Fruit fly (Drosophila melanogaster) whole organism, embryonic: ENCODE measurements around the gene CG3598.

Experiments
- ATbp ChIP-seq: fragments of 200-800 bp; sonication (Bioruptor generic); optimal IDR thresholded peaks from 2 replicates; lab custom pipeline; 2017; ENCODE audit warnings: missing biosample characterization, mild to moderate bottlenecking, missing genetic modification characterization, missing genetic modification reagents
- Awh ChIP-seq: fragments of 200-800 bp; sonication (Bioruptor generic); IDR thresholded peaks from 2 replicates; pipeline ENCODE4, ENCODE4 v1.3.6; 2022; ENCODE audit warnings: missing biosample characterization, missing genetic modification characterization
- Bteb2 ChIP-seq: fragments of 200-800 bp; sonication (Bioruptor generic); optimal IDR thresholded peaks from 2 replicates; lab custom pipeline; 2016; ENCODE audit warnings: missing biosample characterization, missing genetic modification characterization
- CG12155 ChIP-seq: fragments of 200-800 bp; sonication (Bioruptor generic); optimal IDR thresholded peaks from 3 replicates; lab custom pipeline; 2016; ENCODE audit warnings: missing biosample characterization, missing genetic modification characterization
- CG13287 ChIP-seq: fragments of 200-800 bp; sonication (Bioruptor generic); IDR thresholded peaks from 2 replicates; pipeline ENCODE4 v1.3.6; 2022; ENCODE audit warnings: missing biosample characterization, missing genetic modification characterization; ENCODE audit not compliant: partially characterized antibody
- CG17186 ChIP-seq: fragments of 200-800 bp; sonication (Bioruptor generic); optimal IDR thresholded peaks from 3 replicates; lab custom pipeline; 2017; ENCODE audit warnings: missing biosample characterization, missing genetic modification reagents, missing genetic modification characterization
- CG17829 ChIP-seq: fragments of 200-800 bp; optimal IDR thresholded peaks from 2 replicates; lab custom pipeline; 2019; ENCODE audit warnings: missing biosample characterization, mild to moderate bottlenecking, missing genetic modification characterization, moderate library complexity
- CG30431 ChIP-seq: fragments of 200-800 bp; sonication (Bioruptor generic); optimal IDR thresholded peaks from 2 replicates; lab custom pipeline; 2017; ENCODE audit warnings: missing biosample characterization, missing genetic modification characterization
- CG31365 ChIP-seq: fragments of 200-800 bp; sonication (Bioruptor generic); optimal IDR thresholded peaks from 2 replicates; lab custom pipeline; 2018; ENCODE audit warnings: missing biosample characterization, mild to moderate bottlenecking, missing genetic modification characterization
- CG34376 ChIP-seq: fragments of 200-800 bp; sonication (Bioruptor generic); optimal IDR thresholded peaks from 2 replicates; lab custom pipeline; 2018; ENCODE audit warnings: missing biosample characterization, mild to moderate bottlenecking, missing genetic modification characterization
- CG34422 ChIP-seq: fragments of 200-800 bp; sonication (Bioruptor generic); IDR thresholded peaks from 3 replicates; pipeline ENCODE4 v1.3.6; 2022; ENCODE audit warnings: missing biosample characterization, missing genetic modification characterization
- CG6683 ChIP-seq: fragments of 200-800 bp; sonication (Bioruptor generic); optimal IDR thresholded peaks from 2 replicates; lab custom pipeline; 2017; ENCODE audit warnings: missing biosample characterization, mild to moderate bottlenecking, missing genetic modification characterization, missing genetic modification reagents
- CG7839 ChIP-seq: fragments of 200-800 bp; sonication (Bioruptor generic); optimal IDR thresholded peaks from 3 replicates; lab custom pipeline; 2018; ENCODE audit warnings: missing biosample characterization, mild to moderate bottlenecking, missing genetic modification characterization, moderate library complexity
- CG8281 ChIP-seq: fragments of 200-800 bp; sonication (Bioruptor generic); optimal IDR thresholded peaks from 2 replicates; lab custom pipeline; 2018; ENCODE audit warnings: missing biosample characterization, mild to moderate bottlenecking, missing genetic modification characterization, moderate library complexity
- CkIIα-i1 ChIP-seq: fragments of 200-800 bp; sonication (Bioruptor generic); IDR thresholded peaks from 2 replicates; pipeline ENCODE4 v1.3.6; 2022; ENCODE audit warnings: missing biosample characterization, missing genetic modification characterization
- D19A ChIP-seq: fragments of 200-800 bp; optimal IDR thresholded peaks from 3 replicates; lab custom pipeline; 2019; ENCODE audit warnings: missing biosample characterization, mild to moderate bottlenecking, missing genetic modification characterization, moderate library complexity
- Doc3 ChIP-seq: fragments of 200-800 bp; sonication (Bioruptor generic); IDR thresholded peaks from 3 replicates; pipeline ENCODE4 v1.3.6; 2022; ENCODE audit warnings: missing biosample characterization, missing genetic modification characterization; ENCODE audit not compliant: partially characterized antibody
- Gug ChIP-seq: fragments of 200-800 bp; sonication (Bioruptor generic); IDR thresholded peaks from 4 replicates; pipeline ENCODE4 v1.3.6; 2022; ENCODE audit warnings: missing biosample characterization, missing genetic modification characterization
- H15 ChIP-seq: fragments of 200-800 bp; sonication (Bioruptor generic); IDR thresholded peaks from 3 replicates; pipeline ENCODE4 v1.3.6; 2022; ENCODE audit warnings: missing biosample characterization, missing genetic modification characterization
- Hr3 ChIP-seq: fragments of 200-800 bp; sonication (Bioruptor generic); optimal IDR thresholded peaks from 3 replicates; lab custom pipeline; 2016; ENCODE audit warnings: missing biosample characterization, missing genetic modification characterization
- Hr78 ChIP-seq, 2 experiments: fragments of 200-800 bp in 1 of 2; fragments of >200 bp in 1 of 2; sonication (Bioruptor generic) in 1 of 2; optimal IDR thresholded peaks; 2 replicates each; lab custom pipeline; 2017 to 2019; ENCODE audit warnings: missing biosample characterization in 2 of 2, missing genetic modification characterization in 2 of 2, mild to moderate bottlenecking in 1 of 2, moderate library complexity in 1 of 2
- NK7.1 ChIP-seq: fragments of 200-800 bp; sonication (Bioruptor generic); optimal IDR thresholded peaks from 3 replicates; lab custom pipeline; 2016; ENCODE audit warnings: missing biosample characterization, missing genetic modification characterization
- Sin3A ChIP-seq: fragments of >200 bp; optimal IDR thresholded peaks from 2 replicates; lab custom pipeline; 2018
- Six4 ChIP-seq: fragments of 200-800 bp; sonication (Bioruptor generic); optimal IDR thresholded peaks from 2 replicates; lab custom pipeline; 2016; ENCODE audit warnings: missing biosample characterization, missing genetic modification characterization
- Ssrp ChIP-seq: fragments of 200-800 bp; sonication (Bioruptor generic); optimal IDR thresholded peaks from 2 replicates; lab custom pipeline; 2018; ENCODE audit warnings: missing biosample characterization, mild to moderate bottlenecking, missing genetic modification characterization, moderate library complexity
- Trl ChIP-seq, 3 experiments: fragments of >200 bp in 2 of 3; fragments of 200-800 bp in 1 of 3; sonication (Bioruptor generic) in 1 of 3; optimal IDR thresholded peaks; 2 replicates in 1 of 3; 3 replicates in 2 of 3; lab custom pipeline; 2016 to 2017; ENCODE audit warnings: missing biosample characterization in 1 of 3, missing genetic modification characterization in 1 of 3
- ab ChIP-seq: fragments of 200-800 bp; sonication (Bioruptor generic); optimal IDR thresholded peaks from 2 replicates; lab custom pipeline; 2016; ENCODE audit warnings: missing biosample characterization, missing genetic modification characterization
- ara ChIP-seq: fragments of 200-800 bp; sonication (Bioruptor generic); IDR thresholded peaks from 2 replicates; pipeline ENCODE4 v1.3.6; 2022; ENCODE audit warnings: missing biosample characterization, missing genetic modification characterization
- br ChIP-seq: fragments of >200 bp; optimal IDR thresholded peaks from 2 replicates; lab custom pipeline; 2017
- cg ChIP-seq: fragments of 200-800 bp; sonication (Bioruptor generic); optimal IDR thresholded peaks from 3 replicates; lab custom pipeline; 2019; ENCODE audit warnings: missing biosample characterization, mild to moderate bottlenecking, missing genetic modification characterization, moderate library complexity
- croc ChIP-seq: fragments of 200-800 bp; sonication (Bioruptor generic); conservative IDR thresholded peaks from 3 replicates; pipeline ENCODE4 v1.3.6; 2022; ENCODE audit warnings: missing biosample characterization, missing genetic modification characterization
- fd96Cb ChIP-seq: fragments of 200-800 bp; sonication (Bioruptor generic); optimal IDR thresholded peaks from 2 replicates; lab custom pipeline; 2018; ENCODE audit warnings: missing biosample characterization, mild to moderate bottlenecking, missing genetic modification characterization, moderate library complexity
- gce ChIP-seq: fragments of 200-800 bp; sonication (Bioruptor generic); IDR thresholded peaks from 3 replicates; pipeline ENCODE4 v1.3.6; 2022; ENCODE audit warnings: missing biosample characterization, missing genetic modification characterization
- grn ChIP-seq: fragments of 200-800 bp; sonication (Bioruptor generic); optimal IDR thresholded peaks from 3 replicates; lab custom pipeline; 2017; ENCODE audit warnings: missing biosample characterization, missing genetic modification characterization
- hth ChIP-seq: fragments of >200 bp; optimal IDR thresholded peaks from 2 replicates; lab custom pipeline; 2017; ENCODE audit warnings: inconsistent platforms
- insv ChIP-seq, 2 experiments: fragments of 200-800 bp; sonication (Bioruptor generic); optimal IDR thresholded peaks; 3 replicates each; lab custom pipeline; 2016 to 2018; ENCODE audit warnings: missing biosample characterization in 2 of 2, missing genetic modification characterization in 2 of 2
- kni ChIP-seq: fragments of 200-800 bp; sonication (Bioruptor generic); optimal IDR thresholded peaks from 3 replicates; lab custom pipeline; 2017; ENCODE audit warnings: mild to moderate bottlenecking, missing biosample characterization, missing genetic modification reagents, missing genetic modification characterization
- nmo ChIP-seq: fragments of 200-800 bp; sonication (Bioruptor generic); optimal IDR thresholded peaks from 2 replicates; lab custom pipeline; 2018; ENCODE audit warnings: missing biosample characterization, mild to moderate bottlenecking, missing genetic modification characterization, moderate library complexity
- odd ChIP-seq: fragments of 200-800 bp; sonication (Bioruptor generic); optimal IDR thresholded peaks from 2 replicates; lab custom pipeline; 2017; ENCODE audit warnings: missing biosample characterization, mild to moderate bottlenecking, missing genetic modification characterization
- pros ChIP-seq: fragments of 200-800 bp; sonication (Bioruptor generic); optimal IDR thresholded peaks from 3 replicates; lab custom pipeline; 2019; ENCODE audit warnings: missing biosample characterization, mild to moderate bottlenecking, missing genetic modification characterization, moderate library complexity
- sd ChIP-seq: fragments of 200-800 bp; sonication (Bioruptor generic); optimal IDR thresholded peaks from 3 replicates; lab custom pipeline; 2018; ENCODE audit warnings: missing biosample characterization, mild to moderate bottlenecking, missing genetic modification characterization, moderate library complexity
- sens ChIP-seq: fragments of 200-800 bp; sonication (Bioruptor generic); peaks from one replicate; lab custom pipeline; 2016; ENCODE audit warnings: missing biosample characterization, missing genetic modification characterization
- sim ChIP-seq: fragments of 200-800 bp; sonication (Bioruptor generic); IDR thresholded peaks from 2 replicates; pipeline ENCODE4 v1.3.6; 2022; ENCODE audit warnings: missing biosample characterization, missing genetic modification characterization
- slbo ChIP-seq: fragments of 200-800 bp; sonication (Bioruptor generic); IDR thresholded peaks from 2 replicates; pipeline ENCODE4 v1.3.6; 2022; ENCODE audit warnings: missing biosample characterization, missing genetic modification characterization
- sr ChIP-seq: fragments of 200-800 bp; sonication (Bioruptor generic); IDR thresholded peaks from 3 replicates; pipeline ENCODE4 v1.3.6; 2022; ENCODE audit warnings: missing biosample characterization, missing genetic modification characterization
- vvl ChIP-seq: fragments of 200-800 bp; sonication (Bioruptor generic); IDR thresholded peaks from 2 replicates; pipeline ENCODE4 v1.3.6; 2022; ENCODE audit warnings: missing biosample characterization, missing genetic modification characterization
- yki ChIP-seq: fragments of >200 bp; optimal IDR thresholded peaks from 3 replicates; lab custom pipeline; 2018
- zen ChIP-seq: fragments of 200-800 bp; sonication (Bioruptor generic); optimal IDR thresholded peaks from 3 replicates; lab custom pipeline; 2018; ENCODE audit warnings: missing biosample characterization, mild to moderate bottlenecking, missing genetic modification characterization, moderate library complexity

CG3598 gene

DNA sequence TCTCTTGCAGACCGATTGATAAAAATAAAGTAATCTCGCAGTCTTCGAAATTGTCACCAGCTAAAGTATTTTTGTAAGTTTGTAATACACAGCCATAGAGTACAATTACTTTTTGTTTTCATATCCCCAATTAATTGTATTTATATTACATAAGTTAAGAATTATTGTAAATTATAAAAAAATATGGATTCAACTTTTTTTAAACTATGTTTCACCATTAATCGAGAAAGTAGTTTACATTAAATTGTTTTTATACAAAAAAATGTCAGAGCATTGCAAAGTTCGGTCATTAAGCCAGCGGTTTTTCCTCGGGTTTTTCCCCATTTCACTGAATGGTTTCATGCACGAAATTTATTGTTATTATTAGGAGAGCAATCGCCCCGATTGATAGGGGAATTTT, 43.5 kb downstream of the CG3598 start (continued):
- TF ChIP-seq odd (GFP tag; lab: Kevin White, UChicago): no peak
- TF ChIP-seq sd (tag; lab: Kevin White, UChicago): no peak
- TF ChIP-seq CG17829 (tag; lab: Kevin White, UChicago): peak; percentile 2
- peak; percentile 97 for TF ChIP-seq D19A (tag; lab: Kevin White, UChicago)
- no peak for TF ChIP-seq CG34376
- TF ChIP-seq sr: no peak
- TF ChIP-seq fd96Cb: peak; percentile 4
- TF ChIP-seq croc: peak; percentile 17; the same call in 1 of the 3 replicates
- TF ChIP-seq nmo (GFP tag; lab: Kevin White, UChicago): peak; percentile 26
- TF ChIP-seq, all 482 proteins: peak for 22

DNA sequence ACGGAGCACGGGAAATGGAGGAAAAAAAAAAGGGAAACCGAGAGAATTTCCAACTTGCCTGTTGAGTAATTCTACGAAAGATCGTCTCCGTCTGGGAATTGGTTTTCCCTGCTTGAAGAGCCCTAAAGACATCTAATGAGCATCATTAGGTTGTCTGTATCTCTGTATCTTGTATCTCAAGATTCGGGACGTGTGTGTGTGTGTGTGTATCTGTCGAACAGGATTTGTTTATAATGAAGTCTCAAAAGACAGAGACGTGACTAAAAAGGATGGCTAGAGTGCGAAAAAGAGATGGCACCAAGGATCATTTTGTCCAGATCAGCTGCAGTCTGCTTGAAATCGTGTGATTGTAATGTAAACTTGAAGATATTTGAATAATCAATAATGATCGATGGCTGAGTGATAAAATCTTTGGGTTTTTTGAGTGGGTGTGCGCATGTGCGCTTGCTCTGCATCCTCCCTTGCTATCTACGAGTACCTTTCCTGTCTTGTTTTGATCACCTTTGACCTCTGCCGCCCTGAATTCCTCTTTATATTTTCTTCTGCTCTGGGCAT, 45.7 kb downstream of the CG3598 start:
- TF ChIP-seq kni (GFP tag; lab: Kevin White, UChicago) (peak; percentile 6), br (lab: Kevin White, UChicago) (no peak), yki (lab: Kevin White, UChicago) (no peak), CG12155 (GFP tag; lab: Kevin White, UChicago) (no peak), sens (peak; percentile 9), ara (GFP tag; lab: Robert Waterston, UW) (no peak), pros (GFP tag; lab: Kevin White, UChicago) (peak; percentile 94), CG6683 (no peak), Hr78 (GFP tag; optimal IDR thresholded peaks at IDR 0.05; lab: Kevin White, UChicago) (peak in 1 of 2 experiments; percentile 74), CG8281 (tag; lab: Kevin White, UChicago) (no peak), CG17829 (tag; lab: Kevin White, UChicago) (no peak), Six4 (GFP tag; lab: Kevin White, UChicago) (no peak), H15 (no peak), insv (GFP tag; optimal IDR thresholded peaks at IDR 0.05; lab: Kevin White, UChicago) (peak in 1 of 2 experiments; percentile 5), ATbp (GFP tag; lab: Kevin White, UChicago) (no peak), cg (GFP tag; lab: Kevin White, UChicago) (peak; percentile 55), grn (GFP tag; lab: Kevin White, UChicago) (peak; percentile 64), gce (GFP tag; lab: Robert Waterston, UW) (0 out of 3 replicates have a peak, but pooled peaks have one; percentile 16), odd (GFP tag; lab: Kevin White, UChicago) (no peak), zen (peak; percentile 95), Awh (GFP tag; lab: Robert Waterston, UW) (0 out of 2 replicates have a peak, but pooled peaks have one; percentile 35), CG34422 (GFP tag; lab: Robert Waterston, UW) (no peak), Bteb2 (GFP tag; lab: Kevin White, UChicago) (no peak), NK7.1 (GFP tag; lab: Kevin White, UChicago) (no peak), Trl (optimal IDR thresholded peaks at IDR 0.05; lab: Kevin White, UChicago) (no peak), Trl (GFP tag; optimal IDR thresholded peaks at IDR 0.05; lab: Kevin White, UChicago) (no peak), vvl (no peak), slbo (GFP tag; lab: Robert Waterston, UW) (no peak), hth (lab: Kevin White, UChicago) (peak; percentile 18)

DNA sequence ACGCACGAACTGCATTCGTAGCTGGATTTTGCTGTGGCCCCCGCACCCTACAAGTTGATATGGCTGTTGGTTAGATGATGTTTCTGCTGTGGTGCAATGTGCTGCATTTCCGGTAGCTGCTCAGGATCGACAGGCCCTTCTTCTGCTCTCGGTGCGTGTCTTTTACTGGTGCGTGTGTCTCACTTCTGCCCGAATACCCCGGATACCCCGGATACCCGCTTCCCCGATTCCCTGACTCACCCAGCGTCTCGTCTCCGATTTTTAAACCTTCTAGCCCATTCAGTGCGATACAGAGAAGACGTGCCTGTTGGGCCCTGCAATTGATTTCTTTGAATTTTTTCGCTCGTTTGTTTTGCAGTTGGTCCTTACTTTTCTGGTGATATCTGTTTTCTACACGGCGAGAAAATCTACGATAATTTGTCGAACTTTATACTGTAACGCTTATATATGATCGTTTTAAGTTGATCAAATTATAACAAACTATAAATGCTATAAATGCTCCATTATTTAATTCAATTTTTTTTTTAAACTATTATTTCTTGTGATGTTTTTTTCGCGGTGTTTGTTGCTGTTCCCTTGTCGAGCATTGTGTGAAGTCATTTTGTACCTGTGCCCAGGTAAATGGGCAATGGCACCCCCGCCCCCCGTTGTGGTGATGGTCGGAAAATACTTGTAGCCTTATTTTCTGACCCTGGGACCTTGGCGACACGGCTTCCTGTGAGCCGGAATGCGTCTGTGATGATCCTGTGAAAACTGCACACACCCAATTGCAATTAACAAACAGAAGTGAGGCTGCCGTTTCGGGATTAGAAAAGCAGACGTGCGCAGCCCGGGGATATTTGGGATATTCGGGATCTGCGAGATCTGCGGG, 48.3 kb downstream of the CG3598 start:
- TF ChIP-seq Hr3 (peak; percentile 11), CkIIα-i1 (GFP tag; lab: Robert Waterston, UW) (no peak), Sin3A (no peak), Gug (GFP tag; lab: Robert Waterston, UW) (no peak), CG13287 (GFP tag; lab: Robert Waterston, UW) (no peak), ab (GFP tag; lab: Kevin White, UChicago) (no peak), CG31365 (tag; lab: Kevin White, UChicago) (no peak), sim (no peak), CG17186 (GFP tag; lab: Kevin White, UChicago) (no peak), CG7839 (tag; lab: Kevin White, UChicago) (peak; percentile 48), gce (GFP tag; lab: Robert Waterston, UW) (no peak), Ssrp (tag; lab: Kevin White, UChicago) (peak; percentile 27), CG30431 (peak; percentile 31), Doc3 (GFP tag; lab: Robert Waterston, UW) (no peak)
